Fruit fly (Drosophila melanogaster) whole organism, embryonic: ENCODE data around the gene Hou.

Source experiments
- CG12391 ChIP-seq: fragments of 200-800 bp; sonication (Bioruptor generic); optimal IDR thresholded peaks from 3 replicates; lab custom pipeline; 2018; ENCODE audit warnings: missing biosample characterization, mild to moderate bottlenecking, missing genetic modification characterization, moderate library complexity
- CG13123 ChIP-seq: fragments of 200-800 bp; sonication (Bioruptor generic); optimal IDR thresholded peaks from 2 replicates; lab custom pipeline; 2016; ENCODE audit warnings: missing biosample characterization, missing genetic modification characterization
- CG17568 ChIP-seq: fragments of 200-800 bp; sonication (Bioruptor generic); optimal IDR thresholded peaks from 2 replicates; lab custom pipeline; 2018; ENCODE audit warnings: missing biosample characterization, mild to moderate bottlenecking, missing genetic modification characterization, moderate library complexity
- CG1792 ChIP-seq: fragments of 200-800 bp; sonication (Bioruptor generic); optimal IDR thresholded peaks from 2 replicates; lab custom pipeline; 2016; ENCODE audit warnings: missing biosample characterization, missing genetic modification characterization
- CkIIα-i1 ChIP-seq: fragments of 200-800 bp; sonication (Bioruptor generic); IDR thresholded peaks from 2 replicates; pipeline ENCODE4 v1.3.6; 2022; ENCODE audit warnings: missing biosample characterization, missing genetic modification characterization
- Lhr ChIP-seq: fragments of 200-800 bp; sonication (Bioruptor generic); optimal IDR thresholded peaks from 3 replicates; lab custom pipeline; 2017; ENCODE audit warnings: mild to moderate bottlenecking, missing biosample characterization, missing genetic modification reagents, missing genetic modification characterization
- Mes4 ChIP-seq: fragments of 200-800 bp; sonication (Bioruptor generic); optimal IDR thresholded peaks from 2 replicates; lab custom pipeline; 2016; ENCODE audit warnings: missing biosample characterization, missing genetic modification characterization
- amos ChIP-seq: fragments of 200-800 bp; sonication (Bioruptor generic); IDR thresholded peaks from 2 replicates; pipeline ENCODE4 v1.3.6; 2022; ENCODE audit warnings: missing biosample characterization, missing genetic modification characterization; ENCODE audit not compliant: partially characterized antibody
- ara ChIP-seq: fragments of 200-800 bp; sonication (Bioruptor generic); IDR thresholded peaks from 2 replicates; pipeline ENCODE4 v1.3.6; 2022; ENCODE audit warnings: missing biosample characterization, missing genetic modification characterization
- ftz-f1 ChIP-seq: fragments of 200-800 bp; sonication (Bioruptor generic); optimal IDR thresholded peaks from 2 replicates; lab custom pipeline; 2016; ENCODE audit warnings: missing biosample characterization, missing genetic modification characterization
- h ChIP-seq: fragments of >200 bp; optimal IDR thresholded peaks from 2 replicates; lab custom pipeline; 2017
- kay ChIP-seq: fragments of 200-800 bp; sonication (Bioruptor generic); optimal IDR thresholded peaks from 2 replicates; lab custom pipeline; 2016; ENCODE audit warnings: missing biosample characterization, missing genetic modification characterization
- psq ChIP-seq: fragments of 200-800 bp; sonication (Bioruptor generic); optimal IDR thresholded peaks from 2 replicates; lab custom pipeline; 2017; ENCODE audit warnings: missing biosample characterization, missing genetic modification characterization

DNA sequence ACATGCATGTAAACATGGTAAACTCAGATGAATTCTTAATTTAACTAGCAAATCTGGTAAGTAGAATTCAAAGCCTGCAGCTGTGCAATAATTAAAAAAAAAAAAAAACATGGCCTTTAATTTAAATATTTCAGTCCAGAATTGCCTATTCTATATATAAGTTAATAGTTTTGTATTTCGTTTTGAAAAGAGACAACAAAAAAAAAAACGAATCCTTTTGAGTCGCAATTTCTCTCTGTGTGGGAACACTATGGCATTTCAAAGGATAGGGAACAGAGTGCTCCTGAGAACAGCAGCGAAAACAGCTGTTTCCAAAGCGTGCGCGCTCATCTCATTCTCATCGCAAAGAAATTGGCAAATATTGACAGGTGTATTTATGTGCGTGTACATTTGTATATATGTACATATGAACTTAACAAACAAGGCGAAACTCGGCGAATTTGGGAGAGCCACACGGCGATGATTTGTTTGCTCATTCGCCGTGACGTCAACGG lies 4.5 kb downstream of the Hou start:
- no peak for TF ChIP-seq CG1792 (GFP tag; lab: Kevin White, UChicago)
- no peak for TF ChIP-seq CG13123
- peak; percentile 51; the same call in 1 of the 2 replicates for TF ChIP-seq ara (GFP tag; lab: Robert Waterston, UW)
- no peak for TF ChIP-seq amos (GFP tag; lab: Robert Waterston, UW)
- no peak for TF ChIP-seq ftz-f1
- TF ChIP-seq CG17568, result no peak
- no peak for TF ChIP-seq CkIIα-i1
- TF ChIP-seq kay (GFP tag; lab: Kevin White, UChicago), result no peak
- TF ChIP-seq CG12391 (tag; lab: Kevin White, UChicago), result peak; percentile 67
- no peak for TF ChIP-seq Mes4 (GFP tag; lab: Kevin White, UChicago)
- peak; percentile 25 for TF ChIP-seq psq (GFP tag; lab: Kevin White, UChicago)
- TF ChIP-seq h (lab: Kevin White, UChicago), result no peak
- TF ChIP-seq Lhr (GFP tag; lab: Kevin White, UChicago), result no peak
